Fruit fly (Drosophila melanogaster) whole organism, embryonic: ENCODE measurements around the gene Fgop2.

Experiments used
- Abd-B ChIP-seq: fragments of 200-800 bp; sonication (Bioruptor generic); optimal IDR thresholded peaks from 2 replicates; lab custom pipeline; 2018; ENCODE audit warnings: missing biosample characterization, mild to moderate bottlenecking, missing genetic modification characterization, moderate library complexity
- Atf-2 ChIP-seq: fragments of 200-800 bp; sonication (Bioruptor generic); optimal IDR thresholded peaks from 2 replicates; lab custom pipeline; 2016; ENCODE audit warnings: missing biosample characterization, missing genetic modification characterization
- C15 ChIP-seq: fragments of 200-800 bp; sonication (Bioruptor generic); IDR thresholded peaks from 3 replicates; pipeline ENCODE4 v1.3.6; 2022; ENCODE audit warnings: missing biosample characterization, missing genetic modification characterization
- CG10147 ChIP-seq: fragments of 200-800 bp; sonication (Bioruptor generic); optimal IDR thresholded peaks from 2 replicates; lab custom pipeline; 2019; ENCODE audit warnings: missing biosample characterization, mild to moderate bottlenecking, missing genetic modification characterization, moderate library complexity
- CG10565 ChIP-seq: fragments of 200-800 bp; sonication (Bioruptor generic); optimal IDR thresholded peaks from 3 replicates; lab custom pipeline; 2016; ENCODE audit warnings: missing biosample characterization, mild to moderate bottlenecking, missing genetic modification characterization
- CG12219 ChIP-seq: fragments of 200-800 bp; sonication (Bioruptor generic); optimal IDR thresholded peaks from 3 replicates; lab custom pipeline; 2018; ENCODE audit warnings: missing biosample characterization, mild to moderate bottlenecking, missing genetic modification characterization
- CG12236 ChIP-seq: fragments of 200-800 bp; sonication (Bioruptor generic); optimal IDR thresholded peaks from 2 replicates; lab custom pipeline; 2016; ENCODE audit warnings: missing biosample characterization, missing genetic modification characterization
- CG12769 ChIP-seq: fragments of 200-800 bp; sonication (Bioruptor generic); optimal IDR thresholded peaks from 2 replicates; lab custom pipeline; 2019; ENCODE audit warnings: missing biosample characterization, mild to moderate bottlenecking, missing genetic modification characterization, moderate library complexity
- CG14050 ChIP-seq: fragments of 200-800 bp; sonication (Bioruptor generic); IDR thresholded peaks from 3 replicates; pipeline ENCODE4 v1.3.6; 2022; ENCODE audit warnings: missing biosample characterization, missing genetic modification characterization
- CG16863 ChIP-seq: fragments of 200-800 bp; sonication (Bioruptor generic); optimal IDR thresholded peaks from 3 replicates; lab custom pipeline; 2016; ENCODE audit warnings: missing biosample characterization, missing genetic modification characterization
- CG17361 ChIP-seq: fragments of 200-800 bp; sonication (Bioruptor generic); IDR thresholded peaks from 3 replicates; pipeline ENCODE4 v1.3.6; 2022; ENCODE audit warnings: missing biosample characterization, missing genetic modification characterization
- CG17612 ChIP-seq: fragments of 200-800 bp; sonication (Bioruptor generic); IDR thresholded peaks from 2 replicates; pipeline ENCODE4 v1.3.6; 2022; ENCODE audit warnings: missing biosample characterization, missing genetic modification characterization
- CG3847 ChIP-seq: fragments of 200-800 bp; sonication (Bioruptor generic); IDR thresholded peaks from 2 replicates; pipeline ENCODE4 v1.3.6; 2022; ENCODE audit warnings: missing biosample characterization, missing genetic modification characterization
- CG4328 ChIP-seq: fragments of 200-800 bp; sonication (Bioruptor generic); optimal IDR thresholded peaks from 3 replicates; lab custom pipeline; 2017; ENCODE audit warnings: missing biosample characterization, missing genetic modification reagents, missing genetic modification characterization
- CG6813 ChIP-seq: fragments of 200-800 bp; sonication (Bioruptor generic); optimal IDR thresholded peaks from 2 replicates; lab custom pipeline; 2017; ENCODE audit warnings: missing biosample characterization, missing genetic modification characterization, mild to moderate bottlenecking, moderate library complexity, missing genetic modification reagents
- CG6854 ChIP-seq: fragments of 200-800 bp; sonication (Bioruptor generic); optimal IDR thresholded peaks from 3 replicates; lab custom pipeline; 2017; ENCODE audit warnings: missing biosample characterization, mild to moderate bottlenecking, missing genetic modification characterization
- CG7271 ChIP-seq: fragments of 200-800 bp; sonication (Bioruptor generic); optimal IDR thresholded peaks from 2 replicates; lab custom pipeline; 2018; ENCODE audit warnings: missing biosample characterization, mild to moderate bottlenecking, missing genetic modification characterization, moderate library complexity
- CG9437 ChIP-seq: fragments of 200-800 bp; sonication (Bioruptor generic); optimal IDR thresholded peaks from 2 replicates; lab custom pipeline; 2018; ENCODE audit warnings: missing biosample characterization, mild to moderate bottlenecking, missing genetic modification characterization
- Camta ChIP-seq: fragments of 200-800 bp; sonication (Bioruptor generic); optimal IDR thresholded peaks from 2 replicates; lab custom pipeline; 2016; ENCODE audit warnings: missing biosample characterization, missing genetic modification characterization
- Elba2 ChIP-seq: fragments of 200-800 bp; sonication (Bioruptor generic); optimal IDR thresholded peaks from 3 replicates; lab custom pipeline; 2016; ENCODE audit warnings: missing biosample characterization, missing genetic modification characterization
- Fer1 ChIP-seq: fragments of 200-800 bp; sonication (Bioruptor generic); optimal IDR thresholded peaks from 2 replicates; lab custom pipeline; 2017; ENCODE audit warnings: missing biosample characterization, mild to moderate bottlenecking, missing genetic modification characterization
- Gsc ChIP-seq: fragments of 200-800 bp; sonication (Bioruptor generic); IDR thresholded peaks from 2 replicates; pipeline ENCODE4 v1.3.6; 2022; ENCODE audit warnings: missing biosample characterization, missing genetic modification characterization
- Max ChIP-seq: fragments of 200-800 bp; sonication (Bioruptor generic); optimal IDR thresholded peaks from 2 replicates; lab custom pipeline; 2016; ENCODE audit warnings: missing biosample characterization, mild to moderate bottlenecking, missing genetic modification characterization
- Nf-YC ChIP-seq: fragments of 200-800 bp; optimal IDR thresholded peaks from 3 replicates; lab custom pipeline; 2019; ENCODE audit warnings: missing biosample characterization, mild to moderate bottlenecking, missing genetic modification characterization, moderate library complexity
- Oaz ChIP-seq: fragments of 200-800 bp; sonication (Bioruptor generic); IDR thresholded peaks from 2 replicates; pipeline ENCODE4 v1.3.6; 2022; ENCODE audit warnings: missing biosample characterization, missing genetic modification characterization
- Oli ChIP-seq: fragments of 200-800 bp; sonication (Bioruptor generic); optimal IDR thresholded peaks from 2 replicates; lab custom pipeline; 2018; ENCODE audit warnings: missing biosample characterization, mild to moderate bottlenecking, missing genetic modification characterization, moderate library complexity
- Optix ChIP-seq: fragments of 200-800 bp; sonication (Bioruptor generic); IDR thresholded peaks from 3 replicates; pipeline ENCODE4 v1.3.6; 2022; ENCODE audit warnings: missing biosample characterization, missing genetic modification characterization
- Pdp1 ChIP-seq, 2 experiments: fragments of 200-800 bp; sonication (Bioruptor generic); optimal IDR thresholded peaks; 3 replicates each; lab custom pipeline; 2016; ENCODE audit warnings: missing biosample characterization in 2 of 2, missing genetic modification characterization in 2 of 2, mild to moderate bottlenecking in 1 of 2, moderate library complexity in 1 of 2
- Sox100B ChIP-seq: fragments of 200-800 bp; sonication (Bioruptor generic); optimal IDR thresholded peaks from 3 replicates; lab custom pipeline; 2018; ENCODE audit warnings: missing biosample characterization, mild to moderate bottlenecking, missing genetic modification characterization
- YL-1 ChIP-seq: fragments of 200-800 bp; sonication (Bioruptor generic); optimal IDR thresholded peaks from 3 replicates; lab custom pipeline; 2017; ENCODE audit warnings: missing biosample characterization, mild to moderate bottlenecking, missing genetic modification characterization
- ase ChIP-seq: fragments of 200-800 bp; sonication (Bioruptor generic); IDR thresholded peaks from 3 replicates; pipeline ENCODE4 v1.3.6; 2022; ENCODE audit warnings: missing biosample characterization, missing genetic modification characterization
- bab2 ChIP-seq: fragments of 200-800 bp; sonication (Bioruptor generic); optimal IDR thresholded peaks from 2 replicates; lab custom pipeline; 2016; ENCODE audit warnings: missing biosample characterization, missing genetic modification characterization
- bowl ChIP-seq: fragments of 200-800 bp; sonication (Bioruptor generic); IDR thresholded peaks from 2 replicates; pipeline ENCODE4 v1.3.6; 2022; ENCODE audit warnings: missing biosample characterization, missing genetic modification characterization
- chinmo ChIP-seq: fragments of 200-800 bp; sonication (Bioruptor generic); IDR thresholded peaks from 4 replicates; pipeline ENCODE4 v1.3.6; 2022; ENCODE audit warnings: missing biosample characterization, missing genetic modification characterization; ENCODE audit not compliant: partially characterized antibody
- dmrt11E ChIP-seq: fragments of 200-800 bp; sonication (Bioruptor generic); optimal IDR thresholded peaks from 3 replicates; lab custom pipeline; 2018; ENCODE audit warnings: missing biosample characterization, mild to moderate bottlenecking, missing genetic modification characterization, moderate library complexity
- fd64A ChIP-seq: fragments of 200-800 bp; sonication (Bioruptor generic); optimal IDR thresholded peaks from 3 replicates; lab custom pipeline; 2018; ENCODE audit warnings: missing biosample characterization, mild to moderate bottlenecking, missing genetic modification characterization
- fd96Cb ChIP-seq: fragments of 200-800 bp; sonication (Bioruptor generic); optimal IDR thresholded peaks from 2 replicates; lab custom pipeline; 2018; ENCODE audit warnings: missing biosample characterization, mild to moderate bottlenecking, missing genetic modification characterization, moderate library complexity
- grn ChIP-seq: fragments of 200-800 bp; sonication (Bioruptor generic); optimal IDR thresholded peaks from 3 replicates; lab custom pipeline; 2017; ENCODE audit warnings: missing biosample characterization, missing genetic modification characterization
- ken ChIP-seq: fragments of 200-800 bp; sonication (Bioruptor generic); IDR thresholded peaks from 3 replicates; pipeline ENCODE4 v1.3.6; 2022; ENCODE audit warnings: missing biosample characterization, missing genetic modification characterization
- lbe ChIP-seq: fragments of 200-800 bp; sonication (Bioruptor generic); optimal IDR thresholded peaks from 2 replicates; lab custom pipeline; 2016; ENCODE audit warnings: missing biosample characterization, mild to moderate bottlenecking, missing genetic modification characterization
- prd ChIP-seq, 3 experiments: fragments of >200 bp in 2 of 3; fragments of 200-800 bp in 1 of 3; sonication (Bioruptor generic) in 1 of 3; optimal IDR thresholded peaks in 2 of 3; IDR thresholded peaks in 1 of 3; 2 replicates in 2 of 3; 3 replicates in 1 of 3; pipeline versions ENCODE4 v1.3.6 to Lab custom; 2017 to 2022; ENCODE audit warnings: missing biosample characterization in 1 of 3, missing genetic modification characterization in 1 of 3
- scrt ChIP-seq: fragments of 200-800 bp; sonication (Bioruptor generic); optimal IDR thresholded peaks from 2 replicates; lab custom pipeline; 2018; ENCODE audit warnings: missing biosample characterization, mild to moderate bottlenecking, missing genetic modification characterization, moderate library complexity
- sd ChIP-seq: fragments of 200-800 bp; sonication (Bioruptor generic); optimal IDR thresholded peaks from 3 replicates; lab custom pipeline; 2018; ENCODE audit warnings: missing biosample characterization, mild to moderate bottlenecking, missing genetic modification characterization, moderate library complexity
- sisA ChIP-seq: fragments of 200-800 bp; sonication (Bioruptor generic); IDR thresholded peaks from 2 replicates; pipeline ENCODE4 v1.3.6; 2022; ENCODE audit warnings: missing biosample characterization, missing genetic modification characterization
- slou ChIP-seq: fragments of 200-800 bp; sonication (Bioruptor generic); optimal IDR thresholded peaks from 3 replicates; lab custom pipeline; 2016; ENCODE audit warnings: missing biosample characterization, missing genetic modification characterization
- tll ChIP-seq, 2 experiments: fragments of 200-800 bp in 1 of 2; fragments of >200 bp in 1 of 2; sonication (Bioruptor generic) in 1 of 2; optimal IDR thresholded peaks; 2 replicates each; lab custom pipeline; 2017 to 2019; ENCODE audit warnings: missing biosample characterization in 2 of 2, missing genetic modification characterization in 2 of 2, mild to moderate bottlenecking in 1 of 2, moderate library complexity in 1 of 2
- tx ChIP-seq: fragments of 200-800 bp; sonication (Bioruptor generic); optimal IDR thresholded peaks from 2 replicates; lab custom pipeline; 2016; ENCODE audit warnings: missing biosample characterization, missing genetic modification characterization
- zen2 ChIP-seq: fragments of 200-800 bp; sonication (Bioruptor generic); IDR thresholded peaks from 3 replicates; pipeline ENCODE4 v1.3.6; 2022; ENCODE audit warnings: missing biosample characterization, missing genetic modification characterization; ENCODE audit not compliant: partially characterized antibody
- zfh2 ChIP-seq: fragments of 200-800 bp; sonication (Bioruptor generic); optimal IDR thresholded peaks from 2 replicates; lab custom pipeline; 2016; ENCODE audit warnings: missing biosample characterization, missing genetic modification characterization

Fgop2 gene

dm6 chr2L:6918517-6919202, 26.4 kb downstream of the Fgop2 start, which contains the start of gene nop5 (continued):
- TF ChIP-seq scrt (GFP tag; lab: Kevin White, UChicago) (no peak), sd (peak; percentile 44), Camta (GFP tag; lab: Kevin White, UChicago) (no peak), CG9437 (GFP tag; lab: Kevin White, UChicago) (peak; percentile 81), bab2 (GFP tag; lab: Kevin White, UChicago) (no peak), Sox100B (GFP tag; lab: Kevin White, UChicago) (no peak), CG17612 (no peak), sisA (no peak), zen2 (GFP tag; lab: Robert Waterston, UW) (no peak), CG16863 (GFP tag; lab: Kevin White, UChicago) (no peak), bowl (GFP tag; lab: Robert Waterston, UW) (no peak), tll (GFP tag; optimal IDR thresholded peaks at IDR 0.05; lab: Kevin White, UChicago) (no peak), CG12769 (tag; lab: Kevin White, UChicago) (no peak), ase (GFP tag; lab: Robert Waterston, UW) (no peak), zfh2 (GFP tag; lab: Kevin White, UChicago) (no peak), CG3847 (GFP tag; lab: Robert Waterston, UW) (no peak), Elba2 (GFP tag; lab: Kevin White, UChicago) (no peak), Optix (no peak), ken (GFP tag; lab: Robert Waterston, UW) (no peak), Oli (no peak), CG4328 (GFP tag; lab: Kevin White, UChicago) (peak; percentile 84), Pdp1 (GFP tag; optimal IDR thresholded peaks at IDR 0.05; lab: Kevin White, UChicago) (no peak), slou (GFP tag; lab: Kevin White, UChicago) (no peak), chinmo (GFP tag; lab: Robert Waterston, UW) (no peak), CG10565 (GFP tag; lab: Kevin White, UChicago) (no peak), grn (no peak), fd96Cb (tag; lab: Kevin White, UChicago) (peak; percentile 52), dmrt11E (tag; lab: Kevin White, UChicago) (peak; percentile 76), CG7271 (tag; lab: Kevin White, UChicago) (no peak), CG10147 (GFP tag; lab: Kevin White, UChicago) (peak; percentile 80), lbe (GFP tag; lab: Kevin White, UChicago) (no peak), Abd-B (no peak), Nf-YC (tag; lab: Kevin White, UChicago) (peak; percentile 82), tx (GFP tag; lab: Kevin White, UChicago) (no peak), CG17361 (peak; percentile 92), CG6813 (GFP tag; lab: Kevin White, UChicago) (no peak), Fer1 (GFP tag; lab: Kevin White, UChicago) (peak; percentile 78), fd64A (GFP tag; lab: Kevin White, UChicago) (no peak), Oaz (GFP tag; lab: Robert Waterston, UW) (no peak), CG14050 (peak; percentile 26; the same call in 1 of the 3 replicates), CG12219 (GFP tag; lab: Kevin White, UChicago) (no peak), prd (optimal IDR thresholded peaks at IDR 0.05; lab: Kevin White, UChicago) (no peak), prd (GFP tag; IDR thresholded peaks at IDR 0.05; lab: Robert Waterston, UW) (peak; percentile 37; the same call in 1 of the 3 replicates), Gsc (GFP tag; lab: Robert Waterston, UW) (no peak), Atf-2 (GFP tag; lab: Kevin White, UChicago) (no peak), Max (GFP tag; lab: Kevin White, UChicago) (peak; percentile 60), CG6854 (GFP tag; lab: Kevin White, UChicago) (peak; percentile 70), C15 (GFP tag; lab: Robert Waterston, UW) (no peak), CG12236 (GFP tag; lab: Kevin White, UChicago) (no peak), YL-1 (GFP tag; lab: Kevin White, UChicago) (peak; percentile 93)
